Worm (Caenorhabditis elegans) whole organism, L1 larva: ENCODE measurements around the gene hum-6.

Source experiments
- C16A3.4 ChIP-seq: fragments of 150-350 bp; optimal IDR thresholded peaks from 2 replicates; lab custom pipeline; 2014; ENCODE audit warnings: missing biosample characterization, missing genetic modification characterization
- C34B4.2 ChIP-seq: sonication (generic microtip); optimal IDR thresholded peaks from 2 replicates; lab custom pipeline; 2017; ENCODE audit warnings: mild to moderate bottlenecking, missing genetic modification characterization, missing compliant biosample characterization
- F16B12.6 ChIP-seq: fragments of 150-350 bp; optimal IDR thresholded peaks from 2 replicates; lab custom pipeline; 2014; ENCODE audit warnings: missing biosample characterization, missing genetic modification characterization
- Y116A8C.19 ChIP-seq: sonication (generic microtip); optimal IDR thresholded peaks from 2 replicates; lab custom pipeline; 2016; ENCODE audit warnings: missing compliant biosample characterization, missing genetic modification characterization, borderline replicate concordance
- aha-1 ChIP-seq: fragments of 150-350 bp; optimal IDR thresholded peaks from 2 replicates; lab custom pipeline; 2014; ENCODE audit warnings: missing biosample characterization, missing genetic modification characterization
- alr-1 ChIP-seq: fragments of 200-800 bp; sonication (Bioruptor generic); optimal IDR thresholded peaks from 2 replicates; lab custom pipeline; 2018; ENCODE audit warnings: borderline replicate concordance, mild to moderate bottlenecking, missing genetic modification characterization, missing compliant biosample characterization
- aly-2 ChIP-seq: fragments of 150-350 bp; optimal IDR thresholded peaks from 2 replicates; lab custom pipeline; 2014; ENCODE audit warnings: missing biosample characterization, missing genetic modification characterization
- blmp-1 ChIP-seq: fragments of 150-350 bp; optimal IDR thresholded peaks from 2 replicates; lab custom pipeline; 2014; ENCODE audit warnings: missing biosample characterization, missing genetic modification characterization
- ceh-82 ChIP-seq, 3 experiments: fragments of 150-350 bp in 1 of 3; sonication (generic microtip) in 2 of 3; optimal IDR thresholded peaks; 2 replicates each; lab custom pipeline; 2014 to 2017; ENCODE audit warnings: missing biosample characterization in 3 of 3, missing genetic modification characterization in 3 of 3
- ceh-88 ChIP-seq: fragments of 200-800 bp; sonication (Bioruptor generic); IDR thresholded peaks from 2 replicates; pipeline ENCODE4 v1.3.6; 2022; ENCODE audit warnings: missing genetic modification characterization, missing compliant biosample characterization
- dpl-1 ChIP-seq, 3 experiments: fragments of 150-350 bp in 2 of 3; sonication (generic microtip) in 1 of 3; optimal IDR thresholded peaks; 2 replicates each; lab custom pipeline; 2014 to 2017; ENCODE audit warnings: missing biosample characterization in 3 of 3, missing genetic modification characterization in 3 of 3, missing genetic modification reagents in 3 of 3
- dsc-1 ChIP-seq: sonication (generic microtip); optimal IDR thresholded peaks from 2 replicates; lab custom pipeline; 2016; ENCODE audit warnings: mild to moderate bottlenecking, missing genetic modification characterization, missing compliant biosample characterization
- efl-1 ChIP-seq, 4 experiments: fragments of 150-350 bp; optimal IDR thresholded peaks in 3 of 4; peaks in 1 of 4; 1 replicate in 1 of 4; 2 replicates in 3 of 4; lab custom pipeline; 2014; ENCODE audit warnings: missing biosample characterization in 2 of 4, missing genetic modification characterization in 2 of 4, missing genetic modification reagents in 2 of 4
- efl-3 ChIP-seq: fragments of 200-800 bp; sonication (Bioruptor generic); optimal IDR thresholded peaks from 2 replicates; lab custom pipeline; 2018; ENCODE audit warnings: mild to moderate bottlenecking, missing genetic modification characterization, missing compliant biosample characterization
- egl-13 ChIP-seq: sonication (generic microtip); optimal IDR thresholded peaks from 2 replicates; lab custom pipeline; 2016; ENCODE audit warnings: missing genotype, missing genetic modification reagents, missing genetic modification characterization, missing compliant biosample characterization
- egl-27 ChIP-seq, 2 experiments: fragments of 150-350 bp in 1 of 2; sonication (generic microtip); optimal IDR thresholded peaks; 3 replicates each; lab custom pipeline; 2017 to 2018; ENCODE audit warnings: missing biosample characterization in 2 of 2, missing genetic modification characterization in 2 of 2, missing genetic modification reagents in 2 of 2
- elt-2 ChIP-seq: sonication (generic microtip); optimal IDR thresholded peaks from 2 replicates; lab custom pipeline; 2016; ENCODE audit warnings: missing genetic modification characterization, mild to moderate bottlenecking, inconsistent platforms, missing compliant biosample characterization, missing genetic modification reagents
- fkh-4 ChIP-seq: sonication (generic microtip); optimal IDR thresholded peaks from 2 replicates; lab custom pipeline; 2016; ENCODE audit warnings: missing compliant biosample characterization, missing genetic modification characterization, borderline replicate concordance
- fkh-8 ChIP-seq: sonication (generic microtip); optimal IDR thresholded peaks from 2 replicates; lab custom pipeline; 2016; ENCODE audit warnings: mild to moderate bottlenecking, missing genetic modification characterization, missing compliant biosample characterization
- fos-1 ChIP-seq: fragments of 150-350 bp; optimal IDR thresholded peaks from 2 replicates; lab custom pipeline; 2014; ENCODE audit warnings: missing biosample characterization, missing genetic modification characterization
- grh-1 ChIP-seq: fragments of 200-800 bp; sonication (Bioruptor generic); IDR thresholded peaks from 2 replicates; pipeline ENCODE4 v1.3.6; 2022; ENCODE audit warnings: missing genetic modification reagents, missing genetic modification characterization, missing compliant biosample characterization
- isw-1 ChIP-seq: fragments of 200-800 bp; sonication (Bioruptor generic); IDR thresholded peaks from 2 replicates; pipeline ENCODE4 v1.3.6; 2022; ENCODE audit warnings: missing genetic modification characterization, missing compliant biosample characterization
- jun-1 ChIP-seq: fragments of 150-350 bp; optimal IDR thresholded peaks from 2 replicates; lab custom pipeline; 2014; ENCODE audit warnings: missing biosample characterization, missing genetic modification reagents, missing genetic modification characterization
- lin-13 ChIP-seq: fragments of 150-350 bp; optimal IDR thresholded peaks from 2 replicates; lab custom pipeline; 2014; ENCODE audit warnings: missing biosample characterization, missing genetic modification reagents, missing genetic modification characterization
- lin-35 ChIP-seq, 2 experiments: fragments of 150-350 bp; optimal IDR thresholded peaks; 2 replicates each; lab custom pipeline; 2014; ENCODE audit warnings: missing biosample characterization in 2 of 2, missing genetic modification characterization in 2 of 2, missing genetic modification reagents in 2 of 2
- lin-39 ChIP-seq: fragments of 150-350 bp; optimal IDR thresholded peaks from 2 replicates; lab custom pipeline; 2014; ENCODE audit warnings: missing biosample characterization, missing genetic modification reagents, missing genetic modification characterization
- lir-3 ChIP-seq: sonication (generic microtip); optimal IDR thresholded peaks from 2 replicates; lab custom pipeline; 2016; ENCODE audit warnings: mild to moderate bottlenecking, missing genetic modification characterization, moderate library complexity, missing compliant biosample characterization; ENCODE audit not compliant: poor library complexity
- lsy-2 ChIP-seq, 2 experiments: fragments of 150-350 bp; optimal IDR thresholded peaks; 2 replicates each; lab custom pipeline; 2014; ENCODE audit warnings: missing biosample characterization in 2 of 2, missing genetic modification characterization in 2 of 2
- mdl-1 ChIP-seq, 2 experiments: fragments of 150-350 bp; optimal IDR thresholded peaks; 2 replicates each; lab custom pipeline; 2014 to 2017; ENCODE audit warnings: missing biosample characterization in 2 of 2, missing genetic modification characterization in 2 of 2, inconsistent platforms in 1 of 2
- nhr-11 ChIP-seq: fragments of 150-350 bp; optimal IDR thresholded peaks from 2 replicates; lab custom pipeline; 2014; ENCODE audit warnings: missing biosample characterization, missing genetic modification characterization
- nhr-12 ChIP-seq: sonication (generic microtip); optimal IDR thresholded peaks from 2 replicates; lab custom pipeline; 2017; ENCODE audit warnings: missing biosample characterization, missing genetic modification characterization
- nhr-19 ChIP-seq: fragments of 200-800 bp; sonication (Bioruptor generic); conservative IDR thresholded peaks from 2 replicates; pipeline ENCODE4 v1.3.6; 2022; ENCODE audit warnings: missing genetic modification characterization, missing compliant biosample characterization
- nhr-20 ChIP-seq: sonication (generic microtip); optimal IDR thresholded peaks from 2 replicates; lab custom pipeline; 2016; ENCODE audit warnings: mild to moderate bottlenecking, missing genetic modification characterization, missing compliant biosample characterization
- nhr-28 ChIP-seq: fragments of 150-350 bp; optimal IDR thresholded peaks from 2 replicates; lab custom pipeline; 2014; ENCODE audit warnings: missing biosample characterization, missing genetic modification characterization
- nhr-47 ChIP-seq: sonication (generic microtip); optimal IDR thresholded peaks from 2 replicates; lab custom pipeline; 2016; ENCODE audit warnings: mild to moderate bottlenecking, missing genetic modification characterization, moderate library complexity, missing compliant biosample characterization
- nhr-77 ChIP-seq: fragments of 150-350 bp; optimal IDR thresholded peaks from 2 replicates; lab custom pipeline; 2014; ENCODE audit warnings: missing biosample characterization, missing genetic modification characterization
- nhr-85 ChIP-seq: sonication (generic microtip); peaks from one replicate; lab custom pipeline; 2016; ENCODE audit warnings: missing genetic modification characterization, inconsistent platforms, missing compliant biosample characterization
- pax-3 ChIP-seq: fragments of 200-800 bp; sonication (Bioruptor generic); optimal IDR thresholded peaks from 2 replicates; lab custom pipeline; 2018; ENCODE audit warnings: mild to moderate bottlenecking, missing genetic modification characterization, moderate library complexity, missing compliant biosample characterization
- pqm-1 ChIP-seq: sonication (generic microtip); optimal IDR thresholded peaks from 3 replicates; lab custom pipeline; 2017; ENCODE audit warnings: missing biosample characterization, missing genetic modification characterization
- rnt-1 ChIP-seq: sonication (generic microtip); optimal IDR thresholded peaks from 2 replicates; lab custom pipeline; 2016; ENCODE audit warnings: mild to moderate bottlenecking, missing genetic modification characterization, moderate library complexity, missing compliant biosample characterization
- skn-1 ChIP-seq: fragments of 150-350 bp; optimal IDR thresholded peaks from 2 replicates; lab custom pipeline; 2014; ENCODE audit warnings: missing biosample characterization, missing genetic modification characterization
- snpc-4 ChIP-seq: fragments of 150-350 bp; optimal IDR thresholded peaks from 2 replicates; lab custom pipeline; 2014; ENCODE audit warnings: missing biosample characterization, missing genetic modification characterization
- sox-4 ChIP-seq: sonication (generic microtip); optimal IDR thresholded peaks from 2 replicates; lab custom pipeline; 2016; ENCODE audit warnings: missing genetic modification characterization, missing compliant biosample characterization
- sptf-1 ChIP-seq: fragments of 150-350 bp; optimal IDR thresholded peaks from 2 replicates; lab custom pipeline; 2014; ENCODE audit warnings: missing biosample characterization, missing genetic modification characterization
- sup-37 ChIP-seq: fragments of 200-800 bp; sonication (Bioruptor generic); optimal IDR thresholded peaks from 2 replicates; lab custom pipeline; 2018; ENCODE audit warnings: mild to moderate bottlenecking, missing genetic modification characterization, missing compliant biosample characterization
- tbx-2 ChIP-seq: sonication (generic microtip); optimal IDR thresholded peaks from 2 replicates; lab custom pipeline; 2016; ENCODE audit warnings: missing genetic modification characterization, missing compliant biosample characterization
- tlp-1 ChIP-seq: fragments of 150-350 bp; optimal IDR thresholded peaks from 2 replicates; lab custom pipeline; 2014; ENCODE audit warnings: missing biosample characterization, missing genetic modification characterization
- unc-30 ChIP-seq: sonication (generic microtip); optimal IDR thresholded peaks from 2 replicates; lab custom pipeline; 2017; ENCODE audit warnings: missing biosample characterization, missing genetic modification characterization
- unc-62 ChIP-seq: fragments of 150-350 bp; optimal IDR thresholded peaks from 2 replicates; lab custom pipeline; 2014; ENCODE audit warnings: missing biosample characterization, missing genetic modification reagents, missing genetic modification characterization
- vab-15 ChIP-seq: sonication (generic microtip); optimal IDR thresholded peaks from 2 replicates; lab custom pipeline; 2017; ENCODE audit warnings: missing genotype, mild to moderate bottlenecking, missing genetic modification characterization, missing compliant biosample characterization
- ztf-4 ChIP-seq: fragments of 150-350 bp; optimal IDR thresholded peaks from 2 replicates; lab custom pipeline; 2014; ENCODE audit warnings: missing biosample characterization, missing genetic modification characterization

hum-6 gene

DNA sequence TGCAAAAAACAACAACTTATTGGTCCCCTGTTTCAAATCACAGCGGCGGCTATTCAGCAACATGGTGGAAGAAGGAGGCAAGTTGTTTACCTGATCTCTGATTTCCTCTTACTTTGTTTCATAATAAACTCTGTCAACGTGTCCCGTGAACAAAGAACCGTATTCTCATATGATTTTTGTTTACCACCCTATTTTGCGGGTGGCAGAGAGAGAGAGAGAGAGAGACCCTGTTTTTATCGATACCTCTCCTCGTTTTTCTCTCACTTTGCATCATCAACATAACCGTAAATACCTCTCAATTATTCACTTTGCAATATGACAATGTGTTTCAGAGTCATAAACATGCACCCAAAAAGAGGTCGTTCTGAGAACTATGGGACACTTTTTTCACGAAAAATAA lies 14.6 kb downstream of the hum-6 start (continued):
- TF ChIP-seq sox-4 (tag; lab: Kevin White, UChicago): no peak
- TF ChIP-seq unc-30: no peak
- no peak for TF ChIP-seq pqm-1 (tag; lab: Kevin White, UChicago)
- TF ChIP-seq mdl-1 (tag; optimal IDR thresholded peaks at IDR 0.05; lab: Kevin White, UChicago): peak in 1 of 2 experiments; percentile 34
- TF ChIP-seq F16B12.6: no peak
- no peak for TF ChIP-seq ztf-4 (tag; lab: Kevin White, UChicago)
- no peak for TF ChIP-seq nhr-47 (tag; lab: Kevin White, UChicago)
- TF ChIP-seq isw-1 (GFP tag; lab: Robert Waterston, UW): no peak
- TF ChIP-seq sup-37 (GFP tag; lab: Kevin White, UChicago): no peak
- TF ChIP-seq jun-1 (tag; lab: Kevin White, UChicago): no peak
- TF ChIP-seq C16A3.4 (tag; lab: Kevin White, UChicago): peak; percentile 2
- TF ChIP-seq dpl-1 (GFP tag; optimal IDR thresholded peaks at IDR 0.05; lab: Kevin White, UChicago): no peak
- no peak for TF ChIP-seq snpc-4
- TF ChIP-seq Y116A8C.19 (tag; lab: Kevin White, UChicago): no peak
- TF ChIP-seq egl-13 (tag; lab: Kevin White, UChicago): no peak
- no peak for TF ChIP-seq rnt-1 (tag; lab: Kevin White, UChicago)
- no peak for TF ChIP-seq aha-1 (tag; lab: Kevin White, UChicago)
- TF ChIP-seq aly-2 (tag; lab: Kevin White, UChicago): no peak
- TF ChIP-seq egl-27 (tag; optimal IDR thresholded peaks at IDR 0.05; lab: Kevin White, UChicago): no peak
- no peak for TF ChIP-seq lin-13 (GFP tag; lab: Kevin White, UChicago)
- no peak for TF ChIP-seq elt-2 (tag; lab: Kevin White, UChicago)
- TF ChIP-seq nhr-20: peak; percentile 52
- TF ChIP-seq nhr-11 (tag; lab: Kevin White, UChicago): no peak
- no peak for TF ChIP-seq unc-62 (GFP tag; lab: Kevin White, UChicago)
- TF ChIP-seq efl-3 (GFP tag; lab: Kevin White, UChicago): no peak
- TF ChIP-seq dsc-1: no peak
- TF ChIP-seq tbx-2 (tag; lab: Kevin White, UChicago): peak; percentile 5
- TF ChIP-seq fkh-8: no peak
- TF ChIP-seq lsy-2 (tag; optimal IDR thresholded peaks at IDR 0.05; lab: Kevin White, UChicago): no peak
- TF ChIP-seq tlp-1: no peak
- TF ChIP-seq nhr-19 (GFP tag; lab: Robert Waterston, UW): 0 out of 2 replicates have a peak, but pooled peaks have one; percentile 13
- TF ChIP-seq C34B4.2 (tag; lab: Kevin White, UChicago): no peak
- no peak for TF ChIP-seq nhr-77
- no peak for TF ChIP-seq nhr-28 (tag; lab: Kevin White, UChicago)
- no peak for TF ChIP-seq skn-1 (tag; lab: Kevin White, UChicago)
- TF ChIP-seq alr-1: no peak
- TF ChIP-seq nhr-12: no peak
- TF ChIP-seq lin-39 (tag; lab: Kevin White, UChicago): no peak
- no peak for TF ChIP-seq ceh-88 (GFP tag; lab: Robert Waterston, UW)
- peak in 1 of 2 experiments; percentile 70 for TF ChIP-seq lin-35 (GFP tag; optimal IDR thresholded peaks at IDR 0.05; lab: Kevin White, UChicago)
- TF ChIP-seq sptf-1 (tag; lab: Kevin White, UChicago): no peak

- TF ChIP-seq vab-15 (no peak), nhr-12 (no peak), isw-1 (GFP tag; lab: Robert Waterston, UW) (no peak), efl-1 (optimal IDR thresholded peaks at IDR 0.05; lab: Kevin White, UChicago) (no peak), efl-1 (GFP tag; optimal IDR thresholded peaks at IDR 0.05 in 1 of 2; lab: Kevin White, UChicago) (no peak), blmp-1 (no peak), Y116A8C.19 (tag; lab: Kevin White, UChicago) (no peak), unc-30 (no peak), pax-3 (tag; lab: Kevin White, UChicago) (no peak), lin-13 (GFP tag; lab: Kevin White, UChicago) (no peak), fkh-4 (tag; lab: Kevin White, UChicago) (no peak), sox-4 (tag; lab: Kevin White, UChicago) (no peak), grh-1 (GFP tag; lab: Robert Waterston, UW) (no peak), ceh-82 (tag; optimal IDR thresholded peaks at IDR 0.05; lab: Kevin White, UChicago) (no peak), lir-3 (tag; lab: Kevin White, UChicago) (no peak), ceh-88 (GFP tag; lab: Robert Waterston, UW) (no peak), nhr-20 (no peak), mdl-1 (tag; optimal IDR thresholded peaks at IDR 0.05; lab: Kevin White, UChicago) (no peak), nhr-85 (tag; lab: Kevin White, UChicago) (no peak), fos-1 (tag; lab: Kevin White, UChicago) (no peak), efl-3 (GFP tag; lab: Kevin White, UChicago) (no peak)
These were observed 16.4 kb downstream of the hum-6 start, which contains the start of gene aakg-4 for ce11 chrX:2319238-2319637. TSS of gene aakg-4 (minus strand) at chrX:2319338.
